Fruit fly (Drosophila melanogaster) whole organism, embryonic: ENCODE data around the gene Syx18.

ENCODE experiments used
- Awh ChIP-seq: fragments of 200-800 bp; sonication (Bioruptor generic); IDR thresholded peaks from 2 replicates; pipeline ENCODE4, ENCODE4 v1.3.6; 2022; ENCODE audit warnings: missing biosample characterization, missing genetic modification characterization
- BEAF-32 ChIP-seq: fragments of 200-800 bp; sonication (Bioruptor generic); optimal IDR thresholded peaks from 3 replicates; lab custom pipeline; 2017; ENCODE audit warnings: missing biosample characterization, missing genetic modification characterization, mild to moderate bottlenecking, moderate library complexity, missing genetic modification reagents
- Blimp-1 ChIP-seq: fragments of 200-800 bp; sonication (Bioruptor generic); optimal IDR thresholded peaks from 3 replicates; lab custom pipeline; 2018; ENCODE audit warnings: missing biosample characterization, missing genetic modification characterization, mild to moderate bottlenecking, moderate library complexity, missing genetic modification reagents
- Bteb2 ChIP-seq: fragments of 200-800 bp; sonication (Bioruptor generic); optimal IDR thresholded peaks from 2 replicates; lab custom pipeline; 2016; ENCODE audit warnings: missing biosample characterization, missing genetic modification characterization
- CG10431 ChIP-seq: fragments of 200-800 bp; sonication (Bioruptor generic); optimal IDR thresholded peaks from 3 replicates; lab custom pipeline; 2018; ENCODE audit warnings: missing biosample characterization, mild to moderate bottlenecking, missing genetic modification characterization
- CG11695 ChIP-seq: fragments of 200-800 bp; sonication (Bioruptor generic); IDR thresholded peaks from 3 replicates; pipeline ENCODE4 v1.3.6; 2022; ENCODE audit warnings: missing biosample characterization, missing genetic modification characterization
- CG12299 ChIP-seq: fragments of 200-800 bp; sonication (Bioruptor generic); optimal IDR thresholded peaks from 2 replicates; lab custom pipeline; 2018; ENCODE audit warnings: missing biosample characterization, mild to moderate bottlenecking, missing genetic modification characterization
- CG12391 ChIP-seq: fragments of 200-800 bp; sonication (Bioruptor generic); optimal IDR thresholded peaks from 3 replicates; lab custom pipeline; 2018; ENCODE audit warnings: missing biosample characterization, mild to moderate bottlenecking, missing genetic modification characterization, moderate library complexity
- CG13624 ChIP-seq: fragments of 200-800 bp; sonication (Bioruptor generic); optimal IDR thresholded peaks from 2 replicates; lab custom pipeline; 2016; ENCODE audit warnings: missing biosample characterization, missing genetic modification characterization
- CG15073 ChIP-seq: fragments of 200-800 bp; sonication (Bioruptor generic); optimal IDR thresholded peaks from 2 replicates; lab custom pipeline; 2016; ENCODE audit warnings: missing biosample characterization, missing genetic modification characterization
- CG1529 ChIP-seq: fragments of 200-800 bp; sonication (Bioruptor generic); optimal IDR thresholded peaks from 3 replicates; lab custom pipeline; 2018; ENCODE audit warnings: missing biosample characterization, missing genetic modification characterization
- CG15479 ChIP-seq: fragments of 200-800 bp; sonication (Bioruptor generic); optimal IDR thresholded peaks from 3 replicates; lab custom pipeline; 2019; ENCODE audit warnings: missing biosample characterization, mild to moderate bottlenecking, missing genetic modification characterization, moderate library complexity
- CG18599 ChIP-seq: fragments of 200-800 bp; sonication (Bioruptor generic); optimal IDR thresholded peaks from 3 replicates; lab custom pipeline; 2017; ENCODE audit warnings: missing biosample characterization, missing genetic modification characterization, mild to moderate bottlenecking, moderate library complexity, missing genetic modification reagents
- CG31224 ChIP-seq: fragments of 200-800 bp; sonication (Bioruptor generic); IDR thresholded peaks from 2 replicates; pipeline ENCODE4 v1.3.6; 2022; ENCODE audit warnings: missing biosample characterization, missing genetic modification characterization
- CG4328 ChIP-seq: fragments of 200-800 bp; sonication (Bioruptor generic); optimal IDR thresholded peaks from 3 replicates; lab custom pipeline; 2017; ENCODE audit warnings: missing biosample characterization, missing genetic modification reagents, missing genetic modification characterization
- CG43689 ChIP-seq: fragments of 200-800 bp; sonication (Bioruptor generic); IDR thresholded peaks from 2 replicates; pipeline ENCODE4 v1.3.6; 2022; ENCODE audit warnings: missing biosample characterization, missing genetic modification characterization
- CG7372 ChIP-seq: fragments of 200-800 bp; sonication (Bioruptor generic); IDR thresholded peaks from 2 replicates; pipeline ENCODE4 v1.3.6; 2022; ENCODE audit warnings: missing biosample characterization, missing genetic modification characterization
- CG8359 ChIP-seq: fragments of 200-800 bp; sonication (Bioruptor generic); optimal IDR thresholded peaks from 2 replicates; lab custom pipeline; 2017; ENCODE audit warnings: missing biosample characterization, mild to moderate bottlenecking, missing genetic modification characterization, borderline replicate concordance
- CG8478 ChIP-seq: fragments of >200 bp; optimal IDR thresholded peaks from 2 replicates; lab custom pipeline; 2018
- CG9817 ChIP-seq: fragments of 200-800 bp; sonication (Bioruptor generic); optimal IDR thresholded peaks from 2 replicates; lab custom pipeline; 2018; ENCODE audit warnings: missing biosample characterization, mild to moderate bottlenecking, missing genetic modification characterization, moderate library complexity
- CrebB ChIP-seq: fragments of 200-800 bp; sonication (Bioruptor generic); optimal IDR thresholded peaks from 3 replicates; lab custom pipeline; 2018; ENCODE audit warnings: missing biosample characterization, mild to moderate bottlenecking, missing genetic modification characterization
- D ChIP-seq, 2 experiments: fragments of 200-800 bp in 1 of 2; fragments of >200 bp in 1 of 2; sonication (Bioruptor generic) in 1 of 2; optimal IDR thresholded peaks; 2 replicates in 1 of 2; 3 replicates in 1 of 2; lab custom pipeline; 2017; ENCODE audit warnings: mild to moderate bottlenecking in 1 of 2, missing biosample characterization in 1 of 2, missing genetic modification characterization in 1 of 2, missing genetic modification reagents in 1 of 2
- GATAe ChIP-seq: fragments of 200-800 bp; sonication (Bioruptor generic); conservative IDR thresholded peaks from 2 replicates; pipeline ENCODE4 v1.3.6; 2022; ENCODE audit warnings: missing biosample characterization, missing genetic modification characterization
- Hr51 ChIP-seq, 2 experiments: fragments of 200-800 bp; sonication (Bioruptor generic); optimal IDR thresholded peaks; 2 replicates in 1 of 2; 3 replicates in 1 of 2; lab custom pipeline; 2016 to 2018; ENCODE audit warnings: missing biosample characterization in 2 of 2, missing genetic modification characterization in 2 of 2, mild to moderate bottlenecking in 1 of 2, moderate library complexity in 1 of 2
- Mes4 ChIP-seq: fragments of 200-800 bp; sonication (Bioruptor generic); optimal IDR thresholded peaks from 2 replicates; lab custom pipeline; 2016; ENCODE audit warnings: missing biosample characterization, missing genetic modification characterization
- Neu2 ChIP-seq: fragments of 200-800 bp; sonication (Bioruptor generic); optimal IDR thresholded peaks from 3 replicates; lab custom pipeline; 2016; ENCODE audit warnings: missing biosample characterization, missing genetic modification characterization, borderline replicate concordance
- Ptx1 ChIP-seq: fragments of 200-800 bp; sonication (Bioruptor generic); IDR thresholded peaks from 2 replicates; pipeline ENCODE4 v1.3.6; 2022; ENCODE audit warnings: missing biosample characterization, missing genetic modification characterization
- Scr ChIP-seq: fragments of 200-800 bp; sonication (Bioruptor generic); IDR thresholded peaks from 2 replicates; pipeline ENCODE4 v1.3.6; 2022; ENCODE audit warnings: missing biosample characterization, missing genetic modification characterization; ENCODE audit not compliant: partially characterized antibody
- Xrp1 ChIP-seq: fragments of 200-800 bp; sonication (Bioruptor generic); IDR thresholded peaks from 2 replicates; pipeline ENCODE4 v1.3.6; 2022; ENCODE audit warnings: missing biosample characterization, missing genetic modification characterization
- ara ChIP-seq: fragments of 200-800 bp; sonication (Bioruptor generic); IDR thresholded peaks from 2 replicates; pipeline ENCODE4 v1.3.6; 2022; ENCODE audit warnings: missing biosample characterization, missing genetic modification characterization
- bab2 ChIP-seq: fragments of 200-800 bp; sonication (Bioruptor generic); optimal IDR thresholded peaks from 2 replicates; lab custom pipeline; 2016; ENCODE audit warnings: missing biosample characterization, missing genetic modification characterization
- bigmax ChIP-seq: fragments of 200-800 bp; sonication (Bioruptor generic); optimal IDR thresholded peaks from 2 replicates; lab custom pipeline; 2018; ENCODE audit warnings: missing biosample characterization, mild to moderate bottlenecking, missing genetic modification characterization
- crc ChIP-seq: fragments of 200-800 bp; sonication (Bioruptor generic); optimal IDR thresholded peaks from 2 replicates; lab custom pipeline; 2016; ENCODE audit warnings: missing biosample characterization, missing genetic modification characterization
- disco-r ChIP-seq: fragments of 200-800 bp; sonication (Bioruptor generic); optimal IDR thresholded peaks from 2 replicates; lab custom pipeline; 2016; ENCODE audit warnings: missing biosample characterization, missing genetic modification characterization
- en ChIP-seq: fragments of 200-800 bp; sonication (Bioruptor generic); optimal IDR thresholded peaks from 2 replicates; lab custom pipeline; 2016; ENCODE audit warnings: missing biosample characterization, missing genetic modification characterization
- esg ChIP-seq: fragments of 200-800 bp; sonication (Bioruptor generic); conservative IDR thresholded peaks from 2 replicates; pipeline ENCODE4 v1.3.6; 2022; ENCODE audit warnings: missing biosample characterization, missing genetic modification characterization
- fd3F ChIP-seq: fragments of 200-800 bp; sonication (Bioruptor generic); optimal IDR thresholded peaks from 2 replicates; lab custom pipeline; 2018; ENCODE audit warnings: missing biosample characterization, mild to moderate bottlenecking, missing genetic modification characterization, moderate library complexity
- fd64A ChIP-seq: fragments of 200-800 bp; sonication (Bioruptor generic); optimal IDR thresholded peaks from 3 replicates; lab custom pipeline; 2018; ENCODE audit warnings: missing biosample characterization, mild to moderate bottlenecking, missing genetic modification characterization
- gfzf ChIP-seq: fragments of 200-800 bp; sonication (Bioruptor generic); optimal IDR thresholded peaks from 2 replicates; lab custom pipeline; 2016; ENCODE audit warnings: missing biosample characterization, mild to moderate bottlenecking, missing genetic modification characterization, moderate library complexity
- grn ChIP-seq: fragments of 200-800 bp; sonication (Bioruptor generic); optimal IDR thresholded peaks from 3 replicates; lab custom pipeline; 2017; ENCODE audit warnings: missing biosample characterization, missing genetic modification characterization
- knrl ChIP-seq: fragments of 200-800 bp; sonication (Bioruptor generic); IDR thresholded peaks from 3 replicates; pipeline ENCODE4 v1.3.6; 2022; ENCODE audit warnings: missing biosample characterization, missing genetic modification characterization; ENCODE audit not compliant: partially characterized antibody
- lilli ChIP-seq: fragments of 200-800 bp; sonication (Bioruptor generic); optimal IDR thresholded peaks from 3 replicates; lab custom pipeline; 2016; ENCODE audit warnings: missing biosample characterization, missing genetic modification characterization
- ro ChIP-seq: fragments of 200-800 bp; sonication (Bioruptor generic); IDR thresholded peaks from 2 replicates; pipeline ENCODE4 v1.3.6; 2022; ENCODE audit warnings: missing biosample characterization, missing genetic modification characterization
- sc ChIP-seq, 3 experiments: fragments of >200 bp in 2 of 3; fragments of 200-800 bp in 1 of 3; sonication (Bioruptor generic) in 1 of 3; optimal IDR thresholded peaks; 2 replicates in 2 of 3; 3 replicates in 1 of 3; lab custom pipeline; 2017; ENCODE audit warnings: mild to moderate bottlenecking in 1 of 3, missing biosample characterization in 1 of 3, missing genetic modification characterization in 1 of 3, missing genetic modification reagents in 1 of 3
- ssp ChIP-seq: fragments of 200-800 bp; sonication (Bioruptor generic); IDR thresholded peaks from 2 replicates; pipeline ENCODE4 v1.3.6; 2022; ENCODE audit warnings: missing biosample characterization, missing genetic modification characterization
- stwl ChIP-seq: fragments of 200-800 bp; sonication (Bioruptor generic); optimal IDR thresholded peaks from 3 replicates; lab custom pipeline; 2018; ENCODE audit warnings: missing biosample characterization, mild to moderate bottlenecking, missing genetic modification characterization, moderate library complexity
- tio ChIP-seq: fragments of 200-800 bp; sonication (Bioruptor generic); optimal IDR thresholded peaks from 2 replicates; lab custom pipeline; 2017; ENCODE audit warnings: missing biosample characterization, missing genetic modification characterization, inconsistent platforms
- zen2 ChIP-seq: fragments of 200-800 bp; sonication (Bioruptor generic); IDR thresholded peaks from 3 replicates; pipeline ENCODE4 v1.3.6; 2022; ENCODE audit warnings: missing biosample characterization, missing genetic modification characterization; ENCODE audit not compliant: partially characterized antibody
- zf30C ChIP-seq: fragments of 200-800 bp; sonication (Bioruptor generic); optimal IDR thresholded peaks from 3 replicates; lab custom pipeline; 2018; ENCODE audit warnings: missing biosample characterization, mild to moderate bottlenecking, missing genetic modification characterization

The Syx18 gene

dm6 chr3R:24585042-24585698 is 40.2 kb downstream of the Syx18 start, which contains the start of the genes CG13625 and mld (continued):
- TF ChIP-seq CG15073 (GFP tag; lab: Kevin White, UChicago) = no peak
- no peak for TF ChIP-seq CG31224 (GFP tag; lab: Robert Waterston, UW)
- TF ChIP-seq Neu2 (GFP tag; lab: Kevin White, UChicago) = no peak
- TF ChIP-seq Xrp1 (GFP tag; lab: Robert Waterston, UW) = no peak
- TF ChIP-seq CG12299 = no peak
- TF ChIP-seq CG4328 = no peak
- TF ChIP-seq CG8359 (GFP tag; lab: Kevin White, UChicago) = no peak
- no peak for TF ChIP-seq tio (GFP tag; lab: Kevin White, UChicago)
- TF ChIP-seq CG12391 (tag; lab: Kevin White, UChicago) = peak; percentile 45
- TF ChIP-seq Ptx1 (GFP tag; lab: Robert Waterston, UW) = no peak
- TF ChIP-seq disco-r (GFP tag; lab: Kevin White, UChicago) = no peak
- TF ChIP-seq ro (GFP tag; lab: Robert Waterston, UW) = no peak
- no peak for TF ChIP-seq en
- TF ChIP-seq bab2 (GFP tag; lab: Kevin White, UChicago) = peak; percentile 11
- no peak for TF ChIP-seq ssp (GFP tag; lab: Robert Waterston, UW)
- TF ChIP-seq BEAF-32 (GFP tag; lab: Kevin White, UChicago) = peak; percentile 71
- TF ChIP-seq Bteb2 (GFP tag; lab: Kevin White, UChicago) = no peak
- no peak for TF ChIP-seq zen2 (GFP tag; lab: Robert Waterston, UW)
- no peak for TF ChIP-seq CG1529
- no peak for TF ChIP-seq CrebB (tag; lab: Kevin White, UChicago)
- no peak for TF ChIP-seq Awh (GFP tag; lab: Robert Waterston, UW)
- TF ChIP-seq Scr (GFP tag; lab: Robert Waterston, UW) = no peak
- no peak for TF ChIP-seq CG7372
- TF ChIP-seq gfzf (GFP tag; lab: Kevin White, UChicago) = peak; percentile 80
- no peak for TF ChIP-seq D (optimal IDR thresholded peaks at IDR 0.05; lab: Kevin White, UChicago)
- no peak for TF ChIP-seq D (GFP tag; optimal IDR thresholded peaks at IDR 0.05; lab: Kevin White, UChicago)
- peak; percentile 43 for TF ChIP-seq lilli (GFP tag; lab: Kevin White, UChicago)
- no peak for TF ChIP-seq sc (optimal IDR thresholded peaks at IDR 0.05; lab: Kevin White, UChicago)
- no peak for TF ChIP-seq sc (GFP tag; optimal IDR thresholded peaks at IDR 0.05; lab: Kevin White, UChicago)
- no peak for TF ChIP-seq knrl (GFP tag; lab: Robert Waterston, UW)
- TF ChIP-seq Blimp-1 (GFP tag; lab: Kevin White, UChicago) = no peak
- no peak for TF ChIP-seq esg (GFP tag; lab: Robert Waterston, UW)
- no peak for TF ChIP-seq fd64A (GFP tag; lab: Kevin White, UChicago)
- no peak for TF ChIP-seq CG11695 (GFP tag; lab: Robert Waterston, UW)
- peak; percentile 20 for TF ChIP-seq CG18599
- TF ChIP-seq GATAe (GFP tag; lab: Robert Waterston, UW) = no peak
- TF ChIP-seq crc (GFP tag; lab: Kevin White, UChicago) = no peak
- no peak for TF ChIP-seq Mes4 (GFP tag; lab: Kevin White, UChicago)
- TF ChIP-seq ara (GFP tag; lab: Robert Waterston, UW) = no peak
- TF ChIP-seq zf30C (GFP tag; lab: Kevin White, UChicago) = no peak
- no peak for TF ChIP-seq fd3F (GFP tag; lab: Kevin White, UChicago)
- TF ChIP-seq grn (GFP tag; lab: Kevin White, UChicago) = no peak
- no peak for TF ChIP-seq CG8478 (lab: Kevin White, UChicago)
- TF ChIP-seq stwl (tag; lab: Kevin White, UChicago) = peak; percentile 19
- TF ChIP-seq CG43689 (GFP tag; lab: Robert Waterston, UW) = no peak
- no peak for TF ChIP-seq CG15479 (GFP tag; lab: Kevin White, UChicago)
- no peak for TF ChIP-seq CG10431 (GFP tag; lab: Kevin White, UChicago)
- TF ChIP-seq Hr51 (GFP tag; optimal IDR thresholded peaks at IDR 0.05; lab: Kevin White, UChicago) = peak in 1 of 2 experiments; percentile 0
- TF ChIP-seq bigmax (GFP tag; lab: Kevin White, UChicago) = no peak
- TF ChIP-seq CG13624 (GFP tag; lab: Kevin White, UChicago) = peak; percentile 27
- no peak for TF ChIP-seq CG9817 (tag; lab: Kevin White, UChicago)
